Worm (Caenorhabditis elegans): Measurements from ENCODE around the gene str-185.

ce11 chrIV:4449439-4449838 is 19.6 kb upstream of the str-185 start, which contains the start of gene R08C7.12:
- TF ChIP-seq dao-5 (tag; optimal IDR thresholded peaks at IDR 0.05) (no peak), W03F9.2 (tag; optimal IDR thresholded peaks at IDR 0.05) (no peak), him-1 (tag; optimal IDR thresholded peaks at IDR 0.05) (no peak)
